Fruit fly (Drosophila melanogaster) whole organism, embryonic: ENCODE measurements around the gene CG10943.

Experiments used
- CG11398 ChIP-seq: fragments of 200-800 bp; sonication (Bioruptor generic); optimal IDR thresholded peaks from 2 replicates; lab custom pipeline; 2016; ENCODE audit warnings: missing biosample characterization, missing genetic modification characterization
- CG15479 ChIP-seq: fragments of 200-800 bp; sonication (Bioruptor generic); optimal IDR thresholded peaks from 3 replicates; lab custom pipeline; 2019; ENCODE audit warnings: missing biosample characterization, mild to moderate bottlenecking, missing genetic modification characterization, moderate library complexity
- CG16779 ChIP-seq: fragments of 200-800 bp; sonication (Bioruptor generic); IDR thresholded peaks from 2 replicates; pipeline ENCODE4 v1.3.6; 2022; ENCODE audit warnings: missing biosample characterization, missing genetic modification characterization
- CG6854 ChIP-seq: fragments of 200-800 bp; sonication (Bioruptor generic); optimal IDR thresholded peaks from 3 replicates; lab custom pipeline; 2017; ENCODE audit warnings: missing biosample characterization, mild to moderate bottlenecking, missing genetic modification characterization
- Oli ChIP-seq: fragments of 200-800 bp; sonication (Bioruptor generic); optimal IDR thresholded peaks from 2 replicates; lab custom pipeline; 2018; ENCODE audit warnings: missing biosample characterization, mild to moderate bottlenecking, missing genetic modification characterization, moderate library complexity
- gfzf ChIP-seq: fragments of 200-800 bp; sonication (Bioruptor generic); optimal IDR thresholded peaks from 2 replicates; lab custom pipeline; 2016; ENCODE audit warnings: missing biosample characterization, mild to moderate bottlenecking, missing genetic modification characterization, moderate library complexity
- knrl ChIP-seq: fragments of 200-800 bp; sonication (Bioruptor generic); IDR thresholded peaks from 3 replicates; pipeline ENCODE4 v1.3.6; 2022; ENCODE audit warnings: missing biosample characterization, missing genetic modification characterization; ENCODE audit not compliant: partially characterized antibody
- oc ChIP-seq: fragments of 200-800 bp; sonication (Bioruptor generic); optimal IDR thresholded peaks from 2 replicates; lab custom pipeline; 2018; ENCODE audit warnings: missing biosample characterization, mild to moderate bottlenecking, missing genetic modification characterization, moderate library complexity
- odd ChIP-seq: fragments of 200-800 bp; sonication (Bioruptor generic); optimal IDR thresholded peaks from 2 replicates; lab custom pipeline; 2017; ENCODE audit warnings: missing biosample characterization, mild to moderate bottlenecking, missing genetic modification characterization
- pnt ChIP-seq: fragments of 200-800 bp; sonication (Bioruptor generic); optimal IDR thresholded peaks from 3 replicates; lab custom pipeline; 2016; ENCODE audit warnings: missing biosample characterization, missing genetic modification characterization

dm6 chr3L:12889353-12889820, 26.7 kb upstream of the CG10943 start, which contains the start of gene CG43894:
- TF ChIP-seq Oli (tag; lab: Kevin White, UChicago) (no peak), knrl (GFP tag; lab: Robert Waterston, UW) (no peak), odd (GFP tag; lab: Kevin White, UChicago) (peak; percentile 16), CG16779 (GFP tag; lab: Robert Waterston, UW) (no peak), CG15479 (no peak), gfzf (GFP tag; lab: Kevin White, UChicago) (no peak), CG6854 (peak; percentile 6), pnt (GFP tag; lab: Kevin White, UChicago) (no peak), CG11398 (GFP tag; lab: Kevin White, UChicago) (no peak), oc (tag; lab: Kevin White, UChicago) (no peak)
